Worm (Caenorhabditis elegans) whole organism, L3 larva: ENCODE results near the gene Y37A1B.7.

ENCODE experiments used
- ZK546.5 ChIP-seq: sonication (generic microtip); optimal IDR thresholded peaks from 2 replicates; lab custom pipeline; 2017; ENCODE audit warnings: missing biosample characterization, missing genetic modification characterization
- aly-2 ChIP-seq: fragments of 150-350 bp; optimal IDR thresholded peaks from 2 replicates; lab custom pipeline; 2014; ENCODE audit warnings: missing biosample characterization, missing genetic modification characterization
- elt-2 ChIP-seq: sonication (generic microtip); optimal IDR thresholded peaks from 2 replicates; lab custom pipeline; 2016; ENCODE audit warnings: missing genetic modification reagents, mild to moderate bottlenecking, missing genetic modification characterization, missing compliant biosample characterization
- elt-3 ChIP-seq, 3 experiments: fragments of 150-350 bp in 1 of 3; sonication (generic microtip) in 2 of 3; optimal IDR thresholded peaks; 2 replicates in 2 of 3; 4 replicates in 1 of 3; lab custom pipeline; 2014 to 2017; ENCODE audit warnings: missing biosample characterization in 3 of 3, missing genetic modification characterization in 3 of 3
- jun-1 ChIP-seq: fragments of 150-350 bp; optimal IDR thresholded peaks from 2 replicates; lab custom pipeline; 2014; ENCODE audit warnings: missing biosample characterization, missing genetic modification reagents, missing genetic modification characterization
- lin-39 ChIP-seq: fragments of 150-350 bp; optimal IDR thresholded peaks from 2 replicates; lab custom pipeline; 2018; ENCODE audit warnings: missing biosample characterization, missing genetic modification reagents, missing genetic modification characterization
- nfya-1 ChIP-seq: sonication (generic microtip); optimal IDR thresholded peaks from 2 replicates; lab custom pipeline; 2017; ENCODE audit warnings: missing genetic modification characterization, mild to moderate bottlenecking, missing compliant biosample characterization, antibody characterized with exemption, moderate library complexity; ENCODE audit not compliant: insufficient read depth
- nhr-11 ChIP-seq: fragments of 150-350 bp; optimal IDR thresholded peaks from 2 replicates; lab custom pipeline; 2014; ENCODE audit warnings: missing biosample characterization, missing genetic modification characterization
- nhr-25 ChIP-seq: sonication (generic microtip); optimal IDR thresholded peaks from 2 replicates; lab custom pipeline; 2017; ENCODE audit warnings: missing biosample characterization, missing genetic modification characterization
- nhr-28 ChIP-seq: fragments of 150-350 bp; optimal IDR thresholded peaks from 2 replicates; lab custom pipeline; 2014; ENCODE audit warnings: missing biosample characterization, missing genetic modification characterization
- nhr-76 ChIP-seq: fragments of 150-350 bp; sonication (generic microtip); optimal IDR thresholded peaks from 5 replicates; lab custom pipeline; 2014; ENCODE audit warnings: missing biosample characterization, missing genetic modification characterization
- pha-4 ChIP-seq: fragments of 150-350 bp; optimal IDR thresholded peaks from 2 replicates; lab custom pipeline; 2014; ENCODE audit warnings: missing biosample characterization, missing genetic modification reagents, missing genetic modification characterization
- sea-2 ChIP-seq: fragments of 150-350 bp; sonication (generic microtip); optimal IDR thresholded peaks from 4 replicates; lab custom pipeline; 2014; ENCODE audit warnings: missing biosample characterization, missing genetic modification reagents, missing genetic modification characterization
- skn-1 ChIP-seq: fragments of 150-350 bp; optimal IDR thresholded peaks from 2 replicates; lab custom pipeline; 2014; ENCODE audit warnings: missing biosample characterization, missing genetic modification characterization

- TF ChIP-seq ZK546.5 (tag; lab: Kevin White, UChicago) (no peak), lin-39 (tag; lab: Kevin White, UChicago) (no peak), pha-4 (tag; lab: Kevin White, UChicago) (no peak), nhr-11 (tag; lab: Kevin White, UChicago) (no peak), nhr-76 (tag; lab: Kevin White, UChicago) (no peak), elt-2 (tag; lab: Kevin White, UChicago) (peak; percentile 1), nfya-1 (tag; lab: Kevin White, UChicago) (no peak), nhr-28 (tag; lab: Kevin White, UChicago) (no peak), skn-1 (tag; lab: Kevin White, UChicago) (no peak), elt-3 (tag; optimal IDR thresholded peaks at IDR 0.05; lab: Kevin White, UChicago) (no peak), sea-2 (GFP tag; lab: Kevin White, UChicago) (no peak), jun-1 (no peak), nhr-25 (tag; lab: Kevin White, UChicago) (no peak), aly-2 (tag; lab: Kevin White, UChicago) (no peak)
These were observed 28.6 kb upstream of the Y37A1B.7 start for ce11 chrIV:14072011-14072649.
